Fruit fly (Drosophila melanogaster) whole organism, adult: ENCODE data around the gene CG6142.

Source experiments
- CG11617 ChIP-seq: fragments of 200-800 bp; sonication (Bioruptor generic); optimal IDR thresholded peaks from 2 replicates; lab custom pipeline; 2017; ENCODE audit warnings: mild to moderate bottlenecking, missing biosample characterization, missing genetic modification reagents, missing genetic modification characterization
- CG12768 ChIP-seq: fragments of 200-800 bp; sonication (Bioruptor generic); optimal IDR thresholded peaks from 2 replicates; lab custom pipeline; 2017; ENCODE audit warnings: missing biosample characterization, missing genetic modification characterization, mild to moderate bottlenecking, moderate library complexity, missing genetic modification reagents
- CG14711 ChIP-seq: fragments of 200-800 bp; sonication (Bioruptor generic); optimal IDR thresholded peaks from 2 replicates; lab custom pipeline; 2018; ENCODE audit warnings: missing biosample characterization, mild to moderate bottlenecking, missing genetic modification characterization, moderate library complexity
- CG1620 ChIP-seq: fragments of 200-800 bp; sonication (Bioruptor generic); optimal IDR thresholded peaks from 2 replicates; lab custom pipeline; 2016; ENCODE audit warnings: missing biosample characterization, missing genetic modification characterization
- CG33017 ChIP-seq: fragments of 200-800 bp; sonication (Bioruptor generic); optimal IDR thresholded peaks from 2 replicates; lab custom pipeline; 2018; ENCODE audit warnings: missing biosample characterization, mild to moderate bottlenecking, missing genetic modification characterization, moderate library complexity
- CG5204 ChIP-seq: fragments of 200-800 bp; sonication (Bioruptor generic); optimal IDR thresholded peaks from 2 replicates; lab custom pipeline; 2016; ENCODE audit warnings: missing biosample characterization, missing genetic modification characterization
- CG7045 ChIP-seq: fragments of 200-800 bp; sonication (Bioruptor generic); optimal IDR thresholded peaks from 2 replicates; lab custom pipeline; 2017; ENCODE audit warnings: missing biosample characterization, mild to moderate bottlenecking, missing genetic modification characterization
- CG7101 ChIP-seq: fragments of 200-800 bp; sonication (Bioruptor generic); optimal IDR thresholded peaks from 2 replicates; lab custom pipeline; 2018; ENCODE audit warnings: missing biosample characterization, mild to moderate bottlenecking, missing genetic modification characterization, moderate library complexity
- Clk ChIP-seq: fragments of 200-800 bp; sonication (Bioruptor generic); optimal IDR thresholded peaks from 2 replicates; lab custom pipeline; 2017; ENCODE audit warnings: missing biosample characterization, missing genetic modification characterization
- Crg-1 ChIP-seq: fragments of 200-800 bp; sonication (Bioruptor generic); optimal IDR thresholded peaks from 2 replicates; lab custom pipeline; 2016; ENCODE audit warnings: missing biosample characterization, missing genetic modification characterization
- Hr96 ChIP-seq: fragments of 200-800 bp; sonication (Bioruptor generic); optimal IDR thresholded peaks from 2 replicates; lab custom pipeline; 2016; ENCODE audit warnings: missing biosample characterization, missing genetic modification characterization
- Mnt ChIP-seq: fragments of 200-800 bp; sonication (Bioruptor generic); optimal IDR thresholded peaks from 2 replicates; lab custom pipeline; 2016; ENCODE audit warnings: missing biosample characterization, mild to moderate bottlenecking, missing genetic modification characterization
- bab1 ChIP-seq: fragments of 200-800 bp; sonication (Bioruptor generic); optimal IDR thresholded peaks from 3 replicates; lab custom pipeline; 2019; ENCODE audit warnings: missing biosample characterization, mild to moderate bottlenecking, missing genetic modification characterization, moderate library complexity
- cic ChIP-seq: fragments of 200-800 bp; sonication (Bioruptor generic); optimal IDR thresholded peaks from 2 replicates; lab custom pipeline; 2017; ENCODE audit warnings: missing biosample characterization, mild to moderate bottlenecking, missing genetic modification characterization, moderate library complexity
- cnc ChIP-seq, 2 experiments: fragments of >200 bp; optimal IDR thresholded peaks; 2 replicates each; lab custom pipeline; 2017
- kay ChIP-seq: fragments of 200-800 bp; sonication (Bioruptor generic); peaks from one replicate; lab custom pipeline; 2016; ENCODE audit warnings: missing biosample characterization, missing genetic modification characterization, borderline replicate concordance
- ovo ChIP-seq: fragments of 200-800 bp; sonication (Bioruptor generic); optimal IDR thresholded peaks from 2 replicates; lab custom pipeline; 2016; ENCODE audit warnings: missing biosample characterization, missing genetic modification characterization
- pad ChIP-seq: fragments of 200-800 bp; sonication (Bioruptor generic); optimal IDR thresholded peaks from 3 replicates; lab custom pipeline; 2017; ENCODE audit warnings: missing biosample characterization, missing genetic modification characterization, mild to moderate bottlenecking, moderate library complexity, missing genetic modification reagents
- tj ChIP-seq: fragments of 200-800 bp; sonication (Bioruptor generic); optimal IDR thresholded peaks from 3 replicates; lab custom pipeline; 2017; ENCODE audit warnings: missing biosample characterization, mild to moderate bottlenecking, missing genetic modification characterization, moderate library complexity
- toe ChIP-seq: fragments of 200-800 bp; sonication (Bioruptor generic); optimal IDR thresholded peaks from 2 replicates; lab custom pipeline; 2016; ENCODE audit warnings: missing biosample characterization, missing genetic modification characterization

Gene CG6142

dm6 chr3R:26132854-26133253, at the start of gene CG6142:
Gene CG6142, plus strand, starts transcription at chr3R:26133154.
- TF ChIP-seq CG5204 (GFP tag; lab: Kevin White, UChicago) = no peak
- TF ChIP-seq CG14711 = no peak
- TF ChIP-seq Crg-1 (GFP tag; lab: Kevin White, UChicago) = no peak

DNA sequence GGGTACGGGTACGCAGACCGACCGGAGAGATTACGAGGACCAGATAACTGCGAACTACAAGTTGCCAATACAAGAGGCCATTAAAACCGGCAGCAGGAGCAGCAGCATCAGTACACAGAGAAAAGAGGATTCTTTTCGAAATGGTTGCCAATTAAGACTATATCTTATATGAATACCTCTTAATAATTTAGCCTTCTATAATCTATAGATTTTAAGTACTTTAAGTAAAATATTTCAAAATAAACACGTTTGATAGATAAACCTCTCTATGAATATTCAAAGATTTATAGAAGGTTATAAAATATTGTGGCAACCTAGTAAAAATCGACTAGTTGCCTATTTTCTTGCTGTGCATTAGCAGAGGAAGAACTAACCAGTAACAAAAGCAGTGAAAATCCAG, 37.4 kb upstream of the CG6142 start:
- no peak for TF ChIP-seq tj (GFP tag; lab: Kevin White, UChicago)
- TF ChIP-seq cnc (optimal IDR thresholded peaks at IDR 0.05; lab: Kevin White, UChicago) = no peak
- TF ChIP-seq CG7045 (GFP tag; lab: Kevin White, UChicago) = no peak
- no peak for TF ChIP-seq CG11617 (GFP tag; lab: Kevin White, UChicago)

DNA sequence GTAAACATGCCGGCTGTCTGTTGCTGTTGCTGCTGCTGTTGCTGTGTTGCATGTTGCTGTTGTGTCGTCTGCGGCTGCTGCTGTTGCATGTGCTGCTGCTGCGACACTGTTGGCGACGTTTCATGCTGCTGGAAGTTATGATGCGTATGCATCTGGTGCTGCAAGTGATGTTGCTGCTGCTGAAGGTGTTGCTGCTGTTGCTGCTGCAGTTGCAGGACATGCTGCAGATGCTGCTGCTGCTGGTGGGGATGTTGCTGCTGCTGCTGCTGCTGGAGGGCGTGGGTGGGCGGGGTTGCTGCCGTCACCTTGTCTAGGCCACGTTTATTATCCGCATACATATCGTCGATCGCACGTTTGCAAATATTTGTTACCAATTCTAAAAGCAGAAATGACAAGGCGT, 36.8 kb upstream of the CG6142 start:
- TF ChIP-seq CG7045 (GFP tag; lab: Kevin White, UChicago) = no peak
- no peak for TF ChIP-seq tj (GFP tag; lab: Kevin White, UChicago)

- no peak for TF ChIP-seq Mnt (GFP tag; lab: Kevin White, UChicago)
- peak; percentile 23 for TF ChIP-seq CG33017
- peak; percentile 1 for TF ChIP-seq CG11617 (GFP tag; lab: Kevin White, UChicago)
- TF ChIP-seq Clk (GFP tag; lab: Kevin White, UChicago) = no peak
- peak; percentile 18 for TF ChIP-seq kay
- peak; percentile 6 for TF ChIP-seq CG7101 (tag; lab: Kevin White, UChicago)
Observed at dm6 chr3R:26098502-26099210, 34.3 kb upstream of the CG6142 start, which contains the start of gene dysf. Gene dysf, minus strand, starts transcription at chr3R:26098711.

DNA sequence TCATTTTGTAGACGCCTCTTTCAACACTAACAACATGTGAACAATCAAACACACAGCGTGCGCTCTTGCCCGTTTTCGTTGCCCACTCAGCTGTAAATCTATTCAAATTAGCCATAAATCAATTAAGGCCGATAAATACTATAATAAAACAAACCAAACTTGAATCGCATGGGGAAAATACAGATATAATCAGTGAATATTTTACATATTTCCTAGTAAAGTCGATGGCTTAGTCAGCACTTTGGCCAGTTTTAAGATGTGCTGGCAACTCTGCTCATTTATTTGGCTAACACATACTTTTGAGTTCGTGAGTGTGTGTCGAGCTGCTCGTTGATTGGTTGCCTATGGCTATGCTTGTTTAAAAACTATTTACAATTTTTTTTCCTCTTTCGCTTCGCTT, 33.7 kb upstream of the CG6142 start:
- no peak for TF ChIP-seq Mnt (GFP tag; lab: Kevin White, UChicago)
- no peak for TF ChIP-seq CG7045 (GFP tag; lab: Kevin White, UChicago)
- TF ChIP-seq cnc (optimal IDR thresholded peaks at IDR 0.05; lab: Kevin White, UChicago) = no peak
- peak; percentile 47 for TF ChIP-seq tj (GFP tag; lab: Kevin White, UChicago)
- peak; percentile 67 for TF ChIP-seq CG14711
- TF ChIP-seq bab1 (GFP tag; lab: Kevin White, UChicago) = peak; percentile 18
- peak; percentile 54 for TF ChIP-seq kay

DNA sequence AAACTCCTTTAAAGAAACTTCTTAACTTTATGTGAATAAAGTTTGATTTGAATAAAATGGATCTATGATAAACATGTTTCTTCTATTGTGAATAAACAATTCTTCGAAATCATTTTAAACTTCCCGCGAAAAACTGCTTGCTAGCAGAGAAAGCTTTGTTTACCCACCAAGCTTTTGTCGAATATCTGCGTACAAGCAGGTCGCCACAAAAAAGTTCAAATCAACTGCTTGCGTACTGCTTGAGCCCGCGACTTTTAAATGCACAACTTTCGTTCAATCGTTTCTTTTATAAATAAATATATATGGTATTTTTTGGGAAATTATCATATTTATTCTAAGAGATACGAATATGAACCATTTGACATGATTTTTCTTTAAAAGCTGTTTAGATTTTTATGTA, 29.5 kb upstream of the CG6142 start:
- TF ChIP-seq cnc (optimal IDR thresholded peaks at IDR 0.05; lab: Kevin White, UChicago) = no peak
- TF ChIP-seq bab1 (GFP tag; lab: Kevin White, UChicago) = peak; percentile 48

- TF ChIP-seq CG33017 = peak; percentile 92
- TF ChIP-seq CG7101 (tag; lab: Kevin White, UChicago) = peak; percentile 89
- peak; percentile 19 for TF ChIP-seq CG12768 (GFP tag; lab: Kevin White, UChicago)
- peak; percentile 17 for TF ChIP-seq toe (GFP tag; lab: Kevin White, UChicago)
- peak; percentile 37 for TF ChIP-seq Mnt (GFP tag; lab: Kevin White, UChicago)
- TF ChIP-seq tj (GFP tag; lab: Kevin White, UChicago) = peak; percentile 79
- TF ChIP-seq CG14711 = peak; percentile 22
- no peak for TF ChIP-seq Crg-1 (GFP tag; lab: Kevin White, UChicago)
- peak; percentile 61 for TF ChIP-seq pad
- TF ChIP-seq CG1620 (GFP tag; lab: Kevin White, UChicago) = peak; percentile 39
- peak; percentile 26 for TF ChIP-seq Hr96 (GFP tag; lab: Kevin White, UChicago)
- no peak for TF ChIP-seq ovo (GFP tag; lab: Kevin White, UChicago)
- TF ChIP-seq cic = no peak
- TF ChIP-seq kay = peak; percentile 48
- TF ChIP-seq bab1 (GFP tag; lab: Kevin White, UChicago) = peak; percentile 90
- TF ChIP-seq CG11617 (GFP tag; lab: Kevin White, UChicago) = peak; percentile 64
- peak in 1 of 2 experiments; percentile 33 for TF ChIP-seq cnc (optimal IDR thresholded peaks at IDR 0.05; lab: Kevin White, UChicago)
- TF ChIP-seq CG5204 (GFP tag; lab: Kevin White, UChicago) = no peak
- TF ChIP-seq Clk (GFP tag; lab: Kevin White, UChicago) = no peak
- peak; percentile 5 for TF ChIP-seq CG7045 (GFP tag; lab: Kevin White, UChicago)
Observed at dm6 chr3R:26104302-26105140, 28.4 kb upstream of the CG6142 start.
